Worm (Caenorhabditis elegans) whole organism, early embryonic: ENCODE results near the gene madf-4.

Experiments used
- aly-1 ChIP-seq: sonication (generic microtip); optimal IDR thresholded peaks from 2 replicates; lab custom pipeline; 2016; ENCODE audit warnings: missing genetic modification characterization, missing compliant biosample characterization
- ama-1 ChIP-seq: fragments of 150-350 bp; optimal IDR thresholded peaks from 2 replicates; lab custom pipeline; 2014
- ceh-13 ChIP-seq: fragments of 200-800 bp; sonication (Bioruptor generic); optimal IDR thresholded peaks from 2 replicates; lab custom pipeline; 2018; ENCODE audit warnings: mild to moderate bottlenecking, missing genetic modification characterization, missing compliant biosample characterization
- pes-1 ChIP-seq: fragments of 200-800 bp; sonication (Bioruptor generic); IDR thresholded peaks from 2 replicates; pipeline ENCODE4 v1.3.6; 2022; ENCODE audit warnings: missing genetic modification reagents, missing genetic modification characterization, missing compliant biosample characterization
- tbx-11 ChIP-seq: fragments of 200-800 bp; sonication (Bioruptor generic); IDR thresholded peaks from 2 replicates; pipeline ENCODE4 v1.3.6; 2022; ENCODE audit warnings: missing genetic modification characterization, missing compliant biosample characterization
- tbx-37 ChIP-seq: fragments of 200-800 bp; sonication (Bioruptor generic); conservative IDR thresholded peaks from 2 replicates; pipeline ENCODE4 v1.3.6; 2022; ENCODE audit warnings: missing genetic modification reagents, missing genetic modification characterization, missing compliant biosample characterization
- tra-4 ChIP-seq: sonication (generic microtip); optimal IDR thresholded peaks from 2 replicates; lab custom pipeline; 2017; ENCODE audit warnings: missing genetic modification characterization, missing compliant biosample characterization

DNA sequence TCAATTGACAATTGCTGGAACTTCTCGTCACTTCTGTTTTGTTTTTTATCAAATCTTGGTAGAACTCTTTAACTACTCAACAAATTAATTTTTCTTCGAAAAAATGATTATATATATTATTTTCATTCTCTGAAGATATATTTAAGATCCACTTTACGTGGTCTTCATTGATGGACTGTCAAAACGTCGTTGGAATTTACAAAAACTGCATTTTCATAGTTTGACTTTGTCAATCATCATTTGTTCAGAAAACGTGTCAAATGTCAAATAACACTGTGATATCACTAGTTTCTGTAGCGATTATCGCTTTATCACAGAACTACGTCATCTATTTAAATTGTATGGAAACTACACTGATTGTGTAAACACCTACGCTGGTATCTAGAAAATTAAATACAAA, 37.9 kb downstream of the madf-4 start:
- no peak for TF ChIP-seq aly-1 (tag; lab: Kevin White, UChicago)
- no peak for TF ChIP-seq tra-4 (tag; lab: Kevin White, UChicago)
- no peak for TF ChIP-seq ama-1 (lab: Kevin White, UChicago)
- TF ChIP-seq ceh-13 (GFP tag; lab: Kevin White, UChicago): no peak
- no peak for TF ChIP-seq pes-1 (GFP tag; lab: Robert Waterston, UW)
- no peak for TF ChIP-seq tbx-11 (GFP tag; lab: Robert Waterston, UW)
- no peak for TF ChIP-seq tbx-37 (GFP tag; lab: Robert Waterston, UW)
